In genomic region chr3R:8482881-8483280, dm6 we compare ENCODE assay signal across 1 fruit fly cellular context.
A peak's percentile ranks its signal among the peaks of the same experiment; 100 is the strongest.
TF ChIP-seq lines count a peak whose summit lies in the region.

No protein-coding gene starts in this region.

TF ChIP-seq in whole organism, embryonic, 481 proteins besides CTCF, POLR2A, EP300 and RAD21 (continued from another document):
- TF ChIP-seq CG11504 (tag; optimal IDR thresholded peaks at IDR 0.05; lab: Kevin White, UChicago) (peak; percentile 82), stwl (tag; optimal IDR thresholded peaks at IDR 0.05; lab: Kevin White, UChicago) (no peak), CG7987 (GFP tag; optimal IDR thresholded peaks at IDR 0.05; lab: Kevin White, UChicago) (no peak), ttk (GFP tag; IDR thresholded peaks at IDR 0.05; lab: Robert Waterston, UW) (peak; percentile 76), wek (GFP tag; optimal IDR thresholded peaks at IDR 0.05; lab: Kevin White, UChicago) (peak; percentile 26), bigmax (GFP tag; optimal IDR thresholded peaks at IDR 0.05; lab: Kevin White, UChicago) (no peak), dan (GFP tag; IDR thresholded peaks at IDR 0.05; lab: Robert Waterston, UW) (0 out of 2 replicates have a peak, but pooled peaks have one; percentile 41), amos (GFP tag; IDR thresholded peaks at IDR 0.05; lab: Robert Waterston, UW; ENCODE audit: partially characterized antibody) (no peak), Gug (GFP tag; IDR thresholded peaks at IDR 0.05; lab: Robert Waterston, UW) (peak; percentile 78), CG12299 (tag; optimal IDR thresholded peaks at IDR 0.05; lab: Kevin White, UChicago) (peak; percentile 4), CG12942 (GFP tag; optimal IDR thresholded peaks at IDR 0.05; lab: Kevin White, UChicago) (peak; percentile 30), tgo (GFP tag; IDR thresholded peaks at IDR 0.05; lab: Robert Waterston, UW) (peak; percentile 74), pb (GFP tag; optimal IDR thresholded peaks at IDR 0.05; lab: Kevin White, UChicago) (peak; percentile 28), Lpt (GFP tag; optimal IDR thresholded peaks at IDR 0.05; lab: Kevin White, UChicago) (no peak), onecut (GFP tag; IDR thresholded peaks at IDR 0.05; lab: Robert Waterston, UW) (peak; percentile 79), H2.0 (GFP tag; IDR thresholded peaks at IDR 0.05; lab: Robert Waterston, UW) (peak; percentile 69), Rfx (GFP tag; IDR thresholded peaks at IDR 0.05; lab: Robert Waterston, UW) (peak; percentile 87), CG17385 (GFP tag; optimal IDR thresholded peaks at IDR 0.05; lab: Kevin White, UChicago) (peak; percentile 59), CG2889 (GFP tag; IDR thresholded peaks at IDR 0.05; lab: Robert Waterston, UW) (peak; percentile 56; the same call in 1 of the 3 replicates), danr (GFP tag; IDR thresholded peaks at IDR 0.05; lab: Robert Waterston, UW) (peak; percentile 29; the same call in 1 of the 2 replicates), CG10274 (GFP tag; optimal IDR thresholded peaks at IDR 0.05; lab: Kevin White, UChicago) (peak; percentile 35), CG11085 (GFP tag; IDR thresholded peaks at IDR 0.05; lab: Robert Waterston, UW) (peak; percentile 40; the same call in 1 of the 2 replicates), Dek (tag; optimal IDR thresholded peaks at IDR 0.05; lab: Kevin White, UChicago) (peak; percentile 41), ind (GFP tag; optimal IDR thresholded peaks at IDR 0.05; lab: Kevin White, UChicago) (peak; percentile 77), CG15073 (GFP tag; optimal IDR thresholded peaks at IDR 0.05; lab: Kevin White, UChicago) (no peak), kay (GFP tag; optimal IDR thresholded peaks at IDR 0.05; lab: Kevin White, UChicago) (no peak), Drgx (GFP tag; IDR thresholded peaks at IDR 0.05; lab: Robert Waterston, UW) (peak; percentile 49), NC2β (GFP tag; optimal IDR thresholded peaks at IDR 0.05; lab: Kevin White, UChicago) (peak; percentile 26), CG13775 (GFP tag; optimal IDR thresholded peaks at IDR 0.05; lab: Kevin White, UChicago) (peak; percentile 34), HmgZ (tag; optimal IDR thresholded peaks at IDR 0.05; lab: Kevin White, UChicago) (peak; percentile 37), lbe (GFP tag; optimal IDR thresholded peaks at IDR 0.05; lab: Kevin White, UChicago) (no peak), row (GFP tag; IDR thresholded peaks at IDR 0.05; lab: Robert Waterston, UW) (peak; percentile 79), Nf-YC (tag; optimal IDR thresholded peaks at IDR 0.05; lab: Kevin White, UChicago) (no peak), D19B (GFP tag; optimal IDR thresholded peaks at IDR 0.05; lab: Kevin White, UChicago) (peak; percentile 31), her (GFP tag; optimal IDR thresholded peaks at IDR 0.05; lab: Kevin White, UChicago) (no peak), sisA (GFP tag; IDR thresholded peaks at IDR 0.05; lab: Robert Waterston, UW) (peak; percentile 81), bab2 (GFP tag; optimal IDR thresholded peaks at IDR 0.05; lab: Kevin White, UChicago) (peak; percentile 40), Doc2 (GFP tag; IDR thresholded peaks at IDR 0.05; lab: Robert Waterston, UW) (0 out of 2 replicates have a peak, but pooled peaks have one; percentile 31), Sox100B (GFP tag; optimal IDR thresholded peaks at IDR 0.05; lab: Kevin White, UChicago) (peak; percentile 46), CoRest (tag; optimal IDR thresholded peaks at IDR 0.05; lab: Kevin White, UChicago) (peak; percentile 71), Sry-δ (GFP tag; optimal IDR thresholded peaks at IDR 0.05; lab: Kevin White, UChicago) (no peak), Hey (tag; optimal IDR thresholded peaks at IDR 0.05; lab: Kevin White, UChicago) (no peak), CrebB (tag; optimal IDR thresholded peaks at IDR 0.05; lab: Kevin White, UChicago) (peak; percentile 60), CG8388 (GFP tag; optimal IDR thresholded peaks at IDR 0.05; lab: Kevin White, UChicago) (peak; percentile 55), mam (GFP tag; optimal IDR thresholded peaks at IDR 0.05; lab: Kevin White, UChicago) (peak; percentile 68), HLH3B (GFP tag; IDR thresholded peaks at IDR 0.05; lab: Robert Waterston, UW) (peak; percentile 84; the same call in 1 of the 2 replicates), sob (GFP tag; IDR thresholded peaks at IDR 0.05; lab: Robert Waterston, UW) (peak; percentile 58), CG7556 (GFP tag; optimal IDR thresholded peaks at IDR 0.05; lab: Kevin White, UChicago) (peak; percentile 73), CG7928 (GFP tag; optimal IDR thresholded peaks at IDR 0.05; lab: Kevin White, UChicago) (peak; percentile 34), en (GFP tag; optimal IDR thresholded peaks at IDR 0.05; lab: Kevin White, UChicago) (no peak), CG17802 (tag; optimal IDR thresholded peaks at IDR 0.05; lab: Kevin White, UChicago) (peak; percentile 52), Usf (GFP tag; optimal IDR thresholded peaks at IDR 0.05; lab: Kevin White, UChicago) (no peak), h (optimal IDR thresholded peaks at IDR 0.05; lab: Kevin White, UChicago) (no peak), BEAF-32 (GFP tag; optimal IDR thresholded peaks at IDR 0.05; lab: Kevin White, UChicago) (no peak), CG9727 (GFP tag; optimal IDR thresholded peaks at IDR 0.05; lab: Kevin White, UChicago) (peak; percentile 53), CG2202 (tag; optimal IDR thresholded peaks at IDR 0.05; lab: Kevin White, UChicago) (no peak), ap (GFP tag; IDR thresholded peaks at IDR 0.05; lab: Robert Waterston, UW) (peak; percentile 48; the same call in 1 of the 2 replicates), Nf-YA (GFP tag; IDR thresholded peaks at IDR 0.05; lab: Robert Waterston, UW) (0 out of 2 replicates have a peak, but pooled peaks have one; percentile 18), Atf-2 (GFP tag; optimal IDR thresholded peaks at IDR 0.05; lab: Kevin White, UChicago) (peak; percentile 34), gt (GFP tag; IDR thresholded peaks at IDR 0.05; lab: Robert Waterston, UW) (0 out of 2 replicates have a peak, but pooled peaks have one; percentile 28), CG34376 (GFP tag; optimal IDR thresholded peaks at IDR 0.05; lab: Kevin White, UChicago) (peak; percentile 23), CG12219 (GFP tag; optimal IDR thresholded peaks at IDR 0.05; lab: Kevin White, UChicago) (peak; percentile 69), az2 (GFP tag; optimal IDR thresholded peaks at IDR 0.05; lab: Kevin White, UChicago) (peak; percentile 61), ftz-f1 (GFP tag; optimal IDR thresholded peaks at IDR 0.05; lab: Kevin White, UChicago) (no peak), br (optimal IDR thresholded peaks at IDR 0.05; lab: Kevin White, UChicago) (no peak), CG9797 (GFP tag; optimal IDR thresholded peaks at IDR 0.05; lab: Kevin White, UChicago) (no peak), croc (GFP tag; conservative IDR thresholded peaks at IDR 0.05; lab: Robert Waterston, UW) (peak; percentile 54; the same call in 2 of the 3 replicates), CG15696 (tag; optimal IDR thresholded peaks at IDR 0.05; lab: Kevin White, UChicago) (no peak), ssp (GFP tag; IDR thresholded peaks at IDR 0.05; lab: Robert Waterston, UW) (peak; percentile 53), unc-4 (GFP tag; IDR thresholded peaks at IDR 0.05; lab: Robert Waterston, UW; ENCODE audit: partially characterized antibody) (no peak), Max (GFP tag; optimal IDR thresholded peaks at IDR 0.05; lab: Kevin White, UChicago) (peak; percentile 11), CG12104 (GFP tag; optimal IDR thresholded peaks at IDR 0.05; lab: Kevin White, UChicago) (peak; percentile 37), CG8281 (tag; optimal IDR thresholded peaks at IDR 0.05; lab: Kevin White, UChicago) (peak; percentile 39), Mad (GFP tag; optimal IDR thresholded peaks at IDR 0.05; lab: Kevin White, UChicago) (peak; percentile 44), btn (GFP tag; optimal IDR thresholded peaks at IDR 0.05; lab: Kevin White, UChicago) (peak; percentile 60), CG1233 (GFP tag; optimal IDR thresholded peaks at IDR 0.05; lab: Kevin White, UChicago) (peak; percentile 52), slou (GFP tag; optimal IDR thresholded peaks at IDR 0.05; lab: Kevin White, UChicago) (no peak), usp (GFP tag; optimal IDR thresholded peaks at IDR 0.05; lab: Kevin White, UChicago) (no peak), fd96Cb (tag; optimal IDR thresholded peaks at IDR 0.05; lab: Kevin White, UChicago) (peak; percentile 73), CG8290 (GFP tag; optimal IDR thresholded peaks at IDR 0.05; lab: Kevin White, UChicago) (no peak), CG8290 (tag; optimal IDR thresholded peaks at IDR 0.05; lab: Kevin White, UChicago) (peak in 1 of 2 experiments; percentile 83), Asciz (GFP tag; optimal IDR thresholded peaks at IDR 0.05; lab: Kevin White, UChicago) (peak; percentile 59), MTF-1 (GFP tag; optimal IDR thresholded peaks at IDR 0.05; lab: Kevin White, UChicago; ENCODE audit: borderline replicate concordance) (peak; percentile 59), CG12391 (tag; optimal IDR thresholded peaks at IDR 0.05; lab: Kevin White, UChicago) (peak; percentile 69), gce (GFP tag; IDR thresholded peaks at IDR 0.05; lab: Robert Waterston, UW) (peak; percentile 55; the same call in 1 of the 3 replicates), CG10654 (GFP tag; optimal IDR thresholded peaks at IDR 0.05; lab: Kevin White, UChicago) (peak; percentile 57), pnt (GFP tag; optimal IDR thresholded peaks at IDR 0.05; lab: Kevin White, UChicago) (peak; percentile 80), CG3847 (GFP tag; IDR thresholded peaks at IDR 0.05; lab: Robert Waterston, UW) (peak; percentile 69), CG7839 (tag; optimal IDR thresholded peaks at IDR 0.05; lab: Kevin White, UChicago) (peak; percentile 77), gem (tag; optimal IDR thresholded peaks at IDR 0.05; lab: Kevin White, UChicago) (peak; percentile 80), oc (tag; optimal IDR thresholded peaks at IDR 0.05; lab: Kevin White, UChicago) (peak; percentile 35), hkb (optimal IDR thresholded peaks at IDR 0.05; lab: Kevin White, UChicago) (no peak), hkb (GFP tag; IDR thresholded peaks at IDR 0.05; lab: Robert Waterston, UW) (peak; percentile 87), Hr39 (optimal IDR thresholded peaks at IDR 0.05; lab: Kevin White, UChicago) (no peak), CG5953 (GFP tag; IDR thresholded peaks at IDR 0.05; lab: Robert Waterston, UW) (peak; percentile 54; the same call in 1 of the 2 replicates), Ets97D (GFP tag; optimal IDR thresholded peaks at IDR 0.05; lab: Kevin White, UChicago) (peak; percentile 13), mirr (GFP tag; optimal IDR thresholded peaks at IDR 0.05; lab: Kevin White, UChicago) (peak; percentile 23), cad (GFP tag; optimal IDR thresholded peaks at IDR 0.05; lab: Kevin White, UChicago) (no peak), CG7357 (GFP tag; IDR thresholded peaks at IDR 0.05; lab: Robert Waterston, UW) (peak; percentile 63; the same call in 2 of the 3 replicates), CG33213 (GFP tag; optimal IDR thresholded peaks at IDR 0.05; lab: Kevin White, UChicago) (peak; percentile 52), CG3726 (GFP tag; IDR thresholded peaks at IDR 0.05; lab: Robert Waterston, UW) (peak; percentile 50; the same call in 1 of the 3 replicates)
